Fruit fly (Drosophila melanogaster) whole organism, embryonic: ENCODE measurements around the gene Rack1.
A peak's percentile ranks its signal among the peaks of the same experiment; 100 is the strongest.

Experiments
- Awh ChIP-seq: fragments of 200-800 bp; sonication (Bioruptor generic); IDR thresholded peaks from 2 replicates; pipeline ENCODE4, ENCODE4 v1.3.6; 2022; ENCODE audit warnings: missing biosample characterization, missing genetic modification characterization
- CG10209 ChIP-seq: fragments of 200-800 bp; sonication (Bioruptor generic); optimal IDR thresholded peaks from 3 replicates; lab custom pipeline; 2017; ENCODE audit warnings: missing biosample characterization, mild to moderate bottlenecking, missing genetic modification characterization, missing genetic modification reagents
- CG11085 ChIP-seq: fragments of 200-800 bp; sonication (Bioruptor generic); IDR thresholded peaks from 2 replicates; pipeline ENCODE4 v1.3.6; 2022; ENCODE audit warnings: missing biosample characterization, missing genetic modification characterization
- CG11696 ChIP-seq: fragments of 200-800 bp; sonication (Bioruptor generic); IDR thresholded peaks from 2 replicates; pipeline ENCODE4 v1.3.6; 2022; ENCODE audit warnings: missing biosample characterization, missing genetic modification characterization
- CG14710 ChIP-seq: fragments of 200-800 bp; sonication (Bioruptor generic); optimal IDR thresholded peaks from 3 replicates; lab custom pipeline; 2019; ENCODE audit warnings: missing biosample characterization, mild to moderate bottlenecking, missing genetic modification characterization, moderate library complexity
- CG1529 ChIP-seq: fragments of 200-800 bp; sonication (Bioruptor generic); optimal IDR thresholded peaks from 3 replicates; lab custom pipeline; 2018; ENCODE audit warnings: missing biosample characterization, missing genetic modification characterization
- CG16779 ChIP-seq: fragments of 200-800 bp; sonication (Bioruptor generic); IDR thresholded peaks from 2 replicates; pipeline ENCODE4 v1.3.6; 2022; ENCODE audit warnings: missing biosample characterization, missing genetic modification characterization
- CG2678 ChIP-seq: fragments of 200-800 bp; sonication (Bioruptor generic); optimal IDR thresholded peaks from 3 replicates; lab custom pipeline; 2019; ENCODE audit warnings: missing biosample characterization, mild to moderate bottlenecking, missing genetic modification characterization, moderate library complexity
- CG32532 ChIP-seq: fragments of 200-800 bp; sonication (Bioruptor generic); IDR thresholded peaks from 2 replicates; pipeline ENCODE4 v1.3.6; 2022; ENCODE audit warnings: missing biosample characterization, missing genetic modification characterization
- CG34224 ChIP-seq: fragments of 200-800 bp; sonication (Bioruptor generic); IDR thresholded peaks from 3 replicates; pipeline ENCODE4 v1.3.6; 2022; ENCODE audit warnings: missing biosample characterization, missing genetic modification characterization; ENCODE audit not compliant: partially characterized antibody
- CG4328 ChIP-seq: fragments of 200-800 bp; sonication (Bioruptor generic); optimal IDR thresholded peaks from 3 replicates; lab custom pipeline; 2017; ENCODE audit warnings: missing biosample characterization, missing genetic modification reagents, missing genetic modification characterization
- CG6683 ChIP-seq: fragments of 200-800 bp; sonication (Bioruptor generic); optimal IDR thresholded peaks from 2 replicates; lab custom pipeline; 2017; ENCODE audit warnings: missing biosample characterization, mild to moderate bottlenecking, missing genetic modification characterization, missing genetic modification reagents
- CG7928 ChIP-seq: fragments of 200-800 bp; sonication (Bioruptor generic); optimal IDR thresholded peaks from 2 replicates; lab custom pipeline; 2017; ENCODE audit warnings: missing biosample characterization, mild to moderate bottlenecking, missing genetic modification characterization
- CG8281 ChIP-seq: fragments of 200-800 bp; sonication (Bioruptor generic); optimal IDR thresholded peaks from 2 replicates; lab custom pipeline; 2018; ENCODE audit warnings: missing biosample characterization, mild to moderate bottlenecking, missing genetic modification characterization, moderate library complexity
- CG8765 ChIP-seq: fragments of 200-800 bp; sonication (Bioruptor generic); IDR thresholded peaks from 2 replicates; pipeline ENCODE4 v1.3.6; 2022; ENCODE audit warnings: missing biosample characterization, missing genetic modification characterization
- CG9437 ChIP-seq: fragments of 200-800 bp; sonication (Bioruptor generic); optimal IDR thresholded peaks from 2 replicates; lab custom pipeline; 2018; ENCODE audit warnings: missing biosample characterization, mild to moderate bottlenecking, missing genetic modification characterization
- Camta ChIP-seq: fragments of 200-800 bp; sonication (Bioruptor generic); optimal IDR thresholded peaks from 2 replicates; lab custom pipeline; 2016; ENCODE audit warnings: missing biosample characterization, missing genetic modification characterization
- D19B ChIP-seq: fragments of 200-800 bp; sonication (Bioruptor generic); optimal IDR thresholded peaks from 2 replicates; lab custom pipeline; 2017; ENCODE audit warnings: missing biosample characterization, mild to moderate bottlenecking, missing genetic modification characterization
- Deaf1 ChIP-seq: fragments of 200-800 bp; optimal IDR thresholded peaks from 3 replicates; lab custom pipeline; 2019; ENCODE audit warnings: missing biosample characterization, mild to moderate bottlenecking, missing genetic modification characterization, moderate library complexity
- Fer1 ChIP-seq: fragments of 200-800 bp; sonication (Bioruptor generic); optimal IDR thresholded peaks from 2 replicates; lab custom pipeline; 2017; ENCODE audit warnings: missing biosample characterization, mild to moderate bottlenecking, missing genetic modification characterization
- HHEX ChIP-seq: fragments of 200-800 bp; sonication (Bioruptor generic); optimal IDR thresholded peaks from 3 replicates; lab custom pipeline; 2017; ENCODE audit warnings: missing biosample characterization, mild to moderate bottlenecking, missing genetic modification characterization, missing genetic modification reagents
- Hey ChIP-seq: fragments of 200-800 bp; sonication (Bioruptor generic); optimal IDR thresholded peaks from 3 replicates; lab custom pipeline; 2018; ENCODE audit warnings: missing biosample characterization, mild to moderate bottlenecking, missing genetic modification characterization
- Kr ChIP-seq: fragments of 200-800 bp; sonication (Bioruptor generic); optimal IDR thresholded peaks from 2 replicates; lab custom pipeline; 2017; ENCODE audit warnings: missing biosample characterization, mild to moderate bottlenecking, missing genetic modification characterization
- Max ChIP-seq: fragments of 200-800 bp; sonication (Bioruptor generic); optimal IDR thresholded peaks from 2 replicates; lab custom pipeline; 2016; ENCODE audit warnings: missing biosample characterization, mild to moderate bottlenecking, missing genetic modification characterization
- Myb ChIP-seq: fragments of 200-800 bp; sonication (Bioruptor generic); optimal IDR thresholded peaks from 2 replicates; lab custom pipeline; 2016; ENCODE audit warnings: missing biosample characterization, missing genetic modification characterization
- NK7.1 ChIP-seq: fragments of 200-800 bp; sonication (Bioruptor generic); optimal IDR thresholded peaks from 3 replicates; lab custom pipeline; 2016; ENCODE audit warnings: missing biosample characterization, missing genetic modification characterization
- Nf-YB ChIP-seq: fragments of 200-800 bp; sonication (Bioruptor generic); optimal IDR thresholded peaks from 3 replicates; lab custom pipeline; 2019; ENCODE audit warnings: missing biosample characterization, mild to moderate bottlenecking, missing genetic modification characterization, moderate library complexity
- PHDP ChIP-seq: fragments of 200-800 bp; sonication (Bioruptor generic); optimal IDR thresholded peaks from 3 replicates; lab custom pipeline; 2018; ENCODE audit warnings: missing biosample characterization, mild to moderate bottlenecking, missing genetic modification characterization, moderate library complexity
- Pdp1 ChIP-seq, 2 experiments: fragments of 200-800 bp; sonication (Bioruptor generic); optimal IDR thresholded peaks; 3 replicates each; lab custom pipeline; 2016; ENCODE audit warnings: missing biosample characterization in 2 of 2, missing genetic modification characterization in 2 of 2, mild to moderate bottlenecking in 1 of 2, moderate library complexity in 1 of 2
- Sry-β ChIP-seq: fragments of 200-800 bp; sonication (Bioruptor generic); optimal IDR thresholded peaks from 2 replicates; lab custom pipeline; 2018; ENCODE audit warnings: missing biosample characterization, mild to moderate bottlenecking, missing genetic modification characterization, moderate library complexity
- Taf1 ChIP-seq: fragments of 200-800 bp; sonication (Bioruptor generic); IDR thresholded peaks from 2 replicates; pipeline ENCODE4 v1.3.6; 2022; ENCODE audit warnings: missing biosample characterization, missing genetic modification characterization
- Xbp1 ChIP-seq: fragments of 200-800 bp; sonication (Bioruptor generic); optimal IDR thresholded peaks from 3 replicates; lab custom pipeline; 2016; ENCODE audit warnings: missing biosample characterization, mild to moderate bottlenecking, missing genetic modification characterization
- YL-1 ChIP-seq: fragments of 200-800 bp; sonication (Bioruptor generic); optimal IDR thresholded peaks from 3 replicates; lab custom pipeline; 2017; ENCODE audit warnings: missing biosample characterization, mild to moderate bottlenecking, missing genetic modification characterization
- bowl ChIP-seq: fragments of 200-800 bp; sonication (Bioruptor generic); IDR thresholded peaks from 2 replicates; pipeline ENCODE4 v1.3.6; 2022; ENCODE audit warnings: missing biosample characterization, missing genetic modification characterization
- btn ChIP-seq: fragments of 200-800 bp; sonication (Bioruptor generic); optimal IDR thresholded peaks from 2 replicates; lab custom pipeline; 2016; ENCODE audit warnings: missing biosample characterization, missing genetic modification characterization
- cad ChIP-seq: fragments of >200 bp; optimal IDR thresholded peaks from 2 replicates; lab custom pipeline; 2017; ENCODE audit warnings: missing biosample characterization, missing genetic modification characterization
- chinmo ChIP-seq: fragments of 200-800 bp; sonication (Bioruptor generic); IDR thresholded peaks from 4 replicates; pipeline ENCODE4 v1.3.6; 2022; ENCODE audit warnings: missing biosample characterization, missing genetic modification characterization; ENCODE audit not compliant: partially characterized antibody
- crol ChIP-seq: fragments of 200-800 bp; sonication (Bioruptor generic); IDR thresholded peaks from 2 replicates; pipeline ENCODE4 v1.3.6; 2022; ENCODE audit warnings: missing biosample characterization, missing genetic modification characterization
- ems ChIP-seq: fragments of 200-800 bp; sonication (Bioruptor generic); optimal IDR thresholded peaks from 3 replicates; lab custom pipeline; 2016; ENCODE audit warnings: missing biosample characterization, missing genetic modification characterization
- ewg ChIP-seq: fragments of 200-800 bp; sonication (Bioruptor generic); optimal IDR thresholded peaks from 3 replicates; lab custom pipeline; 2017; ENCODE audit warnings: mild to moderate bottlenecking, missing biosample characterization, missing genetic modification reagents, missing genetic modification characterization
- eyg ChIP-seq: fragments of 200-800 bp; sonication (Bioruptor generic); optimal IDR thresholded peaks from 3 replicates; lab custom pipeline; 2016; ENCODE audit warnings: missing biosample characterization, missing genetic modification characterization
- fd102C ChIP-seq: fragments of 200-800 bp; sonication (Bioruptor generic); optimal IDR thresholded peaks from 2 replicates; lab custom pipeline; 2018; ENCODE audit warnings: missing biosample characterization, mild to moderate bottlenecking, missing genetic modification characterization, moderate library complexity
- gfzf ChIP-seq: fragments of 200-800 bp; sonication (Bioruptor generic); optimal IDR thresholded peaks from 2 replicates; lab custom pipeline; 2016; ENCODE audit warnings: missing biosample characterization, mild to moderate bottlenecking, missing genetic modification characterization, moderate library complexity
- gsb ChIP-seq: fragments of 200-800 bp; sonication (Bioruptor generic); IDR thresholded peaks from 2 replicates; pipeline ENCODE4 v1.3.6; 2022; ENCODE audit warnings: missing biosample characterization, missing genetic modification characterization
- ind ChIP-seq: fragments of 200-800 bp; sonication (Bioruptor generic); optimal IDR thresholded peaks from 3 replicates; lab custom pipeline; 2016; ENCODE audit warnings: missing biosample characterization, missing genetic modification characterization
- lmd ChIP-seq: fragments of 200-800 bp; sonication (Bioruptor generic); IDR thresholded peaks from 2 replicates; pipeline ENCODE4 v1.3.6; 2022; ENCODE audit warnings: missing biosample characterization, missing genetic modification characterization
- odd ChIP-seq: fragments of 200-800 bp; sonication (Bioruptor generic); optimal IDR thresholded peaks from 2 replicates; lab custom pipeline; 2017; ENCODE audit warnings: missing biosample characterization, mild to moderate bottlenecking, missing genetic modification characterization
- onecut ChIP-seq: fragments of 200-800 bp; sonication (Bioruptor generic); IDR thresholded peaks from 2 replicates; pipeline ENCODE4 v1.3.6; 2022; ENCODE audit warnings: missing biosample characterization, missing genetic modification characterization
- trem ChIP-seq: fragments of 200-800 bp; optimal IDR thresholded peaks from 3 replicates; lab custom pipeline; 2019; ENCODE audit warnings: missing biosample characterization, mild to moderate bottlenecking, missing genetic modification characterization, moderate library complexity
- wor ChIP-seq: fragments of 200-800 bp; sonication (Bioruptor generic); IDR thresholded peaks from 2 replicates; pipeline ENCODE4 v1.3.6; 2022; ENCODE audit warnings: missing biosample characterization, missing genetic modification characterization

Gene Rack1

DNA sequence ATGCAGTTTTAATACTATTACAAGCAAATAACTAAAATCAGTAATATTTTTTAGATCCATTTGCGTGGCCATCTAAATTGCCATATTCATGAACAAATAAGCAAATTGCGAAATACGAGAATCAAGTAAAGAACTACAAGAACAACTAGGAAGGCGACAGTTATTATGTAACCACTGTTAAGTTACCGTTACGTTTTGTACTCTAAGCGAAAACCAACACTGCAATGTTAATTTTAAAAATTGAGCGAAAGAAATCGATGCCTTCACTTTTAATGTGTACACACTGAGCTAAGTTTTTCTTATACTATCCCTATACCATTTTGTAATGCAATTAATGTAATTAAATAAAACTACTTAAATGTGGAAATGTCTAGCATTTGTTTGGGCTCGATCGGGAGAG is 6.7 kb downstream of the Rack1 start:
- TF ChIP-seq CG10209, result no peak
- TF ChIP-seq Pdp1 (GFP tag; optimal IDR thresholded peaks at IDR 0.05; lab: Kevin White, UChicago), result peak in 1 of 2 experiments; percentile 91
- TF ChIP-seq odd, result no peak
- TF ChIP-seq CG8765, result no peak
- peak; percentile 60 for TF ChIP-seq CG9437 (GFP tag; lab: Kevin White, UChicago)
- peak; percentile 47 for TF ChIP-seq CG14710 (tag; lab: Kevin White, UChicago)

DNA sequence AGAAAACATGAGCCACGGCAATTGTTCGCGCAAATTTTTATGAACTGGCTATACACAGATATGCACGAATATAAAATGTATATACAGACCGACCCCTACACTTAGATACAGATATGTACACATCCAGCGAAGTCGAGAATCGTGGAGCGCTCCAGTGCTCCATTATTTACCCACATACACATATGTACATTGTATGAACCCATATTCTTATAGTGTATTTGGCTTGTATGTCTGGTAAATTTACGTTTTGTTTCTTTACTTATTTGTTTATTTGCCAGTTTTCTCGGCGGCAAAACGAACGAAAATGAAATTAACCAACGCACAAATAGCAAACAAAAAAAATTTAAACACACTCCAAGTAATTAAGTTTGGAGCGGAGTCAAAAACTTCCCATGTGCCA is 13.8 kb downstream of the Rack1 start:
- no peak for TF ChIP-seq gfzf (GFP tag; lab: Kevin White, UChicago)
- no peak for TF ChIP-seq btn (GFP tag; lab: Kevin White, UChicago)
- TF ChIP-seq CG11696, result no peak
- TF ChIP-seq CG10209, result peak; percentile 37
- peak; percentile 33; the same call in 1 of the 2 replicates for TF ChIP-seq CG32532 (GFP tag; lab: Robert Waterston, UW)
- TF ChIP-seq CG8281 (tag; lab: Kevin White, UChicago), result peak; percentile 42
- TF ChIP-seq eyg (GFP tag; lab: Kevin White, UChicago), result peak; percentile 70
- peak; percentile 57 for TF ChIP-seq PHDP
- TF ChIP-seq cad, result no peak
- no peak for TF ChIP-seq onecut
- TF ChIP-seq CG4328 (GFP tag; lab: Kevin White, UChicago), result peak; percentile 85
- TF ChIP-seq NK7.1 (GFP tag; lab: Kevin White, UChicago), result peak; percentile 46
- no peak for TF ChIP-seq CG7928 (GFP tag; lab: Kevin White, UChicago)
- peak; percentile 62 for TF ChIP-seq CG6683
- TF ChIP-seq crol (GFP tag; lab: Robert Waterston, UW), result no peak
- TF ChIP-seq Nf-YB (GFP tag; lab: Kevin White, UChicago), result no peak
- no peak for TF ChIP-seq Myb (GFP tag; lab: Kevin White, UChicago)
- no peak for TF ChIP-seq wor (GFP tag; lab: Robert Waterston, UW)
- peak; percentile 79 for TF ChIP-seq Fer1
- TF ChIP-seq CG16779 (GFP tag; lab: Robert Waterston, UW), result no peak
- TF ChIP-seq ewg (GFP tag; lab: Kevin White, UChicago), result no peak
- TF ChIP-seq D19B, result peak; percentile 1
- TF ChIP-seq Sry-β (GFP tag; lab: Kevin White, UChicago), result peak; percentile 12
- TF ChIP-seq Taf1 (GFP tag; lab: Robert Waterston, UW), result no peak
- no peak for TF ChIP-seq chinmo
- TF ChIP-seq Hey (tag; lab: Kevin White, UChicago), result no peak
- TF ChIP-seq CG1529 (GFP tag; lab: Kevin White, UChicago), result no peak
- TF ChIP-seq HHEX (GFP tag; lab: Kevin White, UChicago), result peak; percentile 77
- TF ChIP-seq YL-1, result peak; percentile 10
- no peak for TF ChIP-seq ind
- peak; percentile 84 for TF ChIP-seq Awh
- no peak for TF ChIP-seq trem (tag; lab: Kevin White, UChicago)
- peak; percentile 80 for TF ChIP-seq CG2678 (tag; lab: Kevin White, UChicago)
- TF ChIP-seq Max, result peak; percentile 60
- no peak; the same call in 1 of the 2 replicates for TF ChIP-seq lmd (GFP tag; lab: Robert Waterston, UW)
- peak; percentile 21; the same call in 1 of the 2 replicates for TF ChIP-seq gsb (GFP tag; lab: Robert Waterston, UW)
- TF ChIP-seq CG34224, result no peak
- peak; percentile 51 for TF ChIP-seq Camta (GFP tag; lab: Kevin White, UChicago)
- TF ChIP-seq CG11085 (GFP tag; lab: Robert Waterston, UW), result no peak
- no peak for TF ChIP-seq Kr (GFP tag; lab: Kevin White, UChicago)
- peak; percentile 22 for TF ChIP-seq Deaf1 (tag; lab: Kevin White, UChicago)
- TF ChIP-seq bowl (GFP tag; lab: Robert Waterston, UW), result no peak
- TF ChIP-seq fd102C (GFP tag; lab: Kevin White, UChicago), result no peak
- no peak for TF ChIP-seq ems (GFP tag; lab: Kevin White, UChicago)
- TF ChIP-seq Xbp1 (GFP tag; lab: Kevin White, UChicago), result no peak
